Worm (Caenorhabditis elegans) whole organism, L1 larva: Measurements from ENCODE around the gene F59A6.10.

Source experiments
- Y116A8C.19 ChIP-seq: sonication (generic microtip); optimal IDR thresholded peaks from 2 replicates; lab custom pipeline; 2016; ENCODE audit warnings: missing compliant biosample characterization, missing genetic modification characterization, borderline replicate concordance
- ama-1 ChIP-seq: fragments of 150-350 bp; optimal IDR thresholded peaks from 2 replicates; lab custom pipeline; 2014
- blmp-1 ChIP-seq: fragments of 150-350 bp; optimal IDR thresholded peaks from 2 replicates; lab custom pipeline; 2014; ENCODE audit warnings: missing biosample characterization, missing genetic modification characterization
- ceh-82 ChIP-seq, 3 experiments: fragments of 150-350 bp in 1 of 3; sonication (generic microtip) in 2 of 3; optimal IDR thresholded peaks; 2 replicates each; lab custom pipeline; 2014 to 2017; ENCODE audit warnings: missing biosample characterization in 3 of 3, missing genetic modification characterization in 3 of 3
- ceh-90 ChIP-seq: sonication (generic microtip); optimal IDR thresholded peaks from 2 replicates; lab custom pipeline; 2016; ENCODE audit warnings: missing genetic modification characterization, missing compliant biosample characterization
- ces-1 ChIP-seq: fragments of 150-350 bp; optimal IDR thresholded peaks from 2 replicates; lab custom pipeline; 2014; ENCODE audit warnings: missing biosample characterization, missing genetic modification reagents, missing genetic modification characterization
- efl-1 ChIP-seq, 4 experiments: fragments of 150-350 bp; optimal IDR thresholded peaks in 3 of 4; peaks in 1 of 4; 1 replicate in 1 of 4; 2 replicates in 3 of 4; lab custom pipeline; 2014; ENCODE audit warnings: missing biosample characterization in 2 of 4, missing genetic modification characterization in 2 of 4, missing genetic modification reagents in 2 of 4
- egl-13 ChIP-seq: sonication (generic microtip); optimal IDR thresholded peaks from 2 replicates; lab custom pipeline; 2016; ENCODE audit warnings: missing genotype, missing genetic modification reagents, missing genetic modification characterization, missing compliant biosample characterization
- elt-2 ChIP-seq: sonication (generic microtip); optimal IDR thresholded peaks from 2 replicates; lab custom pipeline; 2016; ENCODE audit warnings: missing genetic modification characterization, mild to moderate bottlenecking, inconsistent platforms, missing compliant biosample characterization, missing genetic modification reagents
- elt-3 ChIP-seq, 6 experiments: fragments of 150-350 bp in 1 of 6; sonication (generic microtip); optimal IDR thresholded peaks; 2 replicates each; lab custom pipeline; 2017 to 2018; ENCODE audit warnings: missing biosample characterization in 6 of 6, missing genetic modification characterization in 6 of 6, inconsistent platforms in 1 of 6
- ets-5 ChIP-seq: fragments of 200-800 bp; sonication (Bioruptor generic); IDR thresholded peaks from 2 replicates; pipeline ENCODE4 v1.3.6; 2022; ENCODE audit warnings: missing genetic modification characterization, missing compliant biosample characterization
- fos-1 ChIP-seq: fragments of 150-350 bp; optimal IDR thresholded peaks from 2 replicates; lab custom pipeline; 2014; ENCODE audit warnings: missing biosample characterization, missing genetic modification characterization
- hlh-17 ChIP-seq: fragments of 200-800 bp; sonication (Bioruptor generic); optimal IDR thresholded peaks from 2 replicates; lab custom pipeline; 2018; ENCODE audit warnings: missing genetic modification characterization, mild to moderate bottlenecking, missing compliant biosample characterization, moderate library complexity, borderline replicate concordance
- hlh-4 ChIP-seq: sonication (generic microtip); optimal IDR thresholded peaks from 2 replicates; lab custom pipeline; 2016; ENCODE audit warnings: mild to moderate bottlenecking, missing genetic modification characterization, missing compliant biosample characterization
- hpl-2 ChIP-seq: fragments of 150-350 bp; optimal IDR thresholded peaks from 2 replicates; lab custom pipeline; 2014; ENCODE audit warnings: missing biosample characterization, missing genetic modification reagents, missing genetic modification characterization
- jun-1 ChIP-seq: fragments of 150-350 bp; optimal IDR thresholded peaks from 2 replicates; lab custom pipeline; 2014; ENCODE audit warnings: missing biosample characterization, missing genetic modification reagents, missing genetic modification characterization
- lin-14 ChIP-seq: fragments of 200-800 bp; sonication (Bioruptor generic); optimal IDR thresholded peaks from 2 replicates; lab custom pipeline; 2018; ENCODE audit warnings: mild to moderate bottlenecking, missing genetic modification characterization, moderate library complexity, missing compliant biosample characterization
- lin-35 ChIP-seq, 2 experiments: fragments of 150-350 bp; optimal IDR thresholded peaks; 2 replicates each; lab custom pipeline; 2014; ENCODE audit warnings: missing biosample characterization in 2 of 2, missing genetic modification characterization in 2 of 2, missing genetic modification reagents in 2 of 2
- lsy-2 ChIP-seq, 2 experiments: fragments of 150-350 bp; optimal IDR thresholded peaks; 2 replicates each; lab custom pipeline; 2014; ENCODE audit warnings: missing biosample characterization in 2 of 2, missing genetic modification characterization in 2 of 2
- mdl-1 ChIP-seq, 2 experiments: fragments of 150-350 bp; optimal IDR thresholded peaks; 2 replicates each; lab custom pipeline; 2014 to 2017; ENCODE audit warnings: missing biosample characterization in 2 of 2, missing genetic modification characterization in 2 of 2, inconsistent platforms in 1 of 2
- mep-1 ChIP-seq: fragments of 150-350 bp; optimal IDR thresholded peaks from 2 replicates; lab custom pipeline; 2014; ENCODE audit warnings: missing biosample characterization, missing genetic modification characterization
- nhr-11 ChIP-seq: fragments of 150-350 bp; optimal IDR thresholded peaks from 2 replicates; lab custom pipeline; 2014; ENCODE audit warnings: missing biosample characterization, missing genetic modification characterization
- nhr-12 ChIP-seq: sonication (generic microtip); optimal IDR thresholded peaks from 2 replicates; lab custom pipeline; 2017; ENCODE audit warnings: missing biosample characterization, missing genetic modification characterization
- nhr-20 ChIP-seq: sonication (generic microtip); optimal IDR thresholded peaks from 2 replicates; lab custom pipeline; 2016; ENCODE audit warnings: mild to moderate bottlenecking, missing genetic modification characterization, missing compliant biosample characterization
- nhr-237 ChIP-seq: fragments of 150-350 bp; optimal IDR thresholded peaks from 2 replicates; lab custom pipeline; 2014; ENCODE audit warnings: missing biosample characterization, missing genetic modification characterization
- nhr-47 ChIP-seq: sonication (generic microtip); optimal IDR thresholded peaks from 2 replicates; lab custom pipeline; 2016; ENCODE audit warnings: mild to moderate bottlenecking, missing genetic modification characterization, moderate library complexity, missing compliant biosample characterization
- nhr-71 ChIP-seq: sonication (generic microtip); optimal IDR thresholded peaks from 2 replicates; lab custom pipeline; 2016; ENCODE audit warnings: mild to moderate bottlenecking, missing genetic modification characterization, moderate library complexity, missing compliant biosample characterization
- nhr-85 ChIP-seq: sonication (generic microtip); peaks from one replicate; lab custom pipeline; 2016; ENCODE audit warnings: missing genetic modification characterization, inconsistent platforms, missing compliant biosample characterization
- nhr-90 ChIP-seq: sonication (generic microtip); optimal IDR thresholded peaks from 2 replicates; lab custom pipeline; 2016; ENCODE audit warnings: mild to moderate bottlenecking, missing genetic modification characterization, missing compliant biosample characterization; ENCODE audit not compliant: poor library complexity
- pax-3 ChIP-seq: fragments of 200-800 bp; sonication (Bioruptor generic); optimal IDR thresholded peaks from 2 replicates; lab custom pipeline; 2018; ENCODE audit warnings: mild to moderate bottlenecking, missing genetic modification characterization, moderate library complexity, missing compliant biosample characterization
- snpc-4 ChIP-seq: fragments of 150-350 bp; optimal IDR thresholded peaks from 2 replicates; lab custom pipeline; 2014; ENCODE audit warnings: missing biosample characterization, missing genetic modification characterization
- snu-23 ChIP-seq: sonication (generic microtip); optimal IDR thresholded peaks from 2 replicates; lab custom pipeline; 2016; ENCODE audit warnings: missing genetic modification characterization, missing compliant biosample characterization
- tlp-1 ChIP-seq: fragments of 150-350 bp; optimal IDR thresholded peaks from 2 replicates; lab custom pipeline; 2014; ENCODE audit warnings: missing biosample characterization, missing genetic modification characterization
- unc-130 ChIP-seq: fragments of 150-350 bp; optimal IDR thresholded peaks from 2 replicates; lab custom pipeline; 2017; ENCODE audit warnings: missing biosample characterization, missing genetic modification characterization, inconsistent platforms
- xbp-1 ChIP-seq: sonication (generic microtip); optimal IDR thresholded peaks from 2 replicates; lab custom pipeline; 2016; ENCODE audit warnings: missing genetic modification characterization, missing compliant biosample characterization
- zip-4 ChIP-seq: fragments of 200-800 bp; sonication (Bioruptor generic); optimal IDR thresholded peaks from 2 replicates; lab custom pipeline; 2018; ENCODE audit warnings: mild to moderate bottlenecking, missing genetic modification characterization, moderate library complexity, missing compliant biosample characterization

F59A6.10 gene

DNA sequence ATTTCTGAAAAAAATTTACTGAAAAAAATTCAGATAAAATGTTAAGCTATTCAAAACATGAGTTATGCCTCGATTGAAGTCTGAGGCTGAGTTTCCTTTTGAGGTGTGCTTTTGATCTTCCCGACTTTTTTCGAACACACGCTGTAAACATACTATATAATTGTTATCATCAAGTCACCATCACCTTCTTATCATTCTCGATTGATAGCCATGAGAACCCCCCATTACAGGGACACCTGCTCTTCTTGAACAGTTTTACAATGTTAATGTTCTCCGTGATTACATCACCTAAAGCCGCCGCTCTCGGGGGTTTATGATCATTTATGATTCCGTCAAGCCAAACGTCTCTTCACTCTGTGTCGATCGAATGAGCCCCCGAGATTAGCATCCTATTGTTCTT is 19.6 kb upstream of the F59A6.10 start:
- no peak for TF ChIP-seq elt-3 (tag; optimal IDR thresholded peaks at IDR 0.05; lab: Kevin White, UChicago)
- no peak for TF ChIP-seq lsy-2 (tag; optimal IDR thresholded peaks at IDR 0.05; lab: Kevin White, UChicago)
- TF ChIP-seq ceh-82 (tag; optimal IDR thresholded peaks at IDR 0.05; lab: Kevin White, UChicago): no peak
- no peak for TF ChIP-seq lin-35 (GFP tag; optimal IDR thresholded peaks at IDR 0.05; lab: Kevin White, UChicago)
- no peak for TF ChIP-seq efl-1 (optimal IDR thresholded peaks at IDR 0.05; lab: Kevin White, UChicago)
- peak in 1 of 2 experiments; percentile 29 for TF ChIP-seq efl-1 (GFP tag; optimal IDR thresholded peaks at IDR 0.05 in 1 of 2; lab: Kevin White, UChicago)

ce11 chrII:4985961-4986503 is 17.7 kb upstream of the F59A6.10 start:
- TF ChIP-seq zip-4 (no peak), lin-14 (GFP tag; lab: Kevin White, UChicago) (peak; percentile 22), hlh-17 (no peak), ets-5 (GFP tag; lab: Robert Waterston, UW) (no peak), nhr-85 (tag; lab: Kevin White, UChicago) (peak; percentile 68), nhr-20 (peak; percentile 34), ceh-82 (tag; optimal IDR thresholded peaks at IDR 0.05; lab: Kevin White, UChicago) (no peak), lin-35 (GFP tag; optimal IDR thresholded peaks at IDR 0.05; lab: Kevin White, UChicago) (peak in 1 of 2 experiments; percentile 55), fos-1 (tag; lab: Kevin White, UChicago) (no peak), nhr-71 (tag; lab: Kevin White, UChicago) (peak; percentile 20), blmp-1 (tag; lab: Kevin White, UChicago) (peak; percentile 33), jun-1 (tag; lab: Kevin White, UChicago) (no peak), snu-23 (GFP tag; lab: Kevin White, UChicago) (peak; percentile 3), nhr-90 (tag; lab: Kevin White, UChicago) (no peak), ceh-90 (no peak), Y116A8C.19 (tag; lab: Kevin White, UChicago) (no peak), elt-3 (tag; optimal IDR thresholded peaks at IDR 0.05; lab: Kevin White, UChicago) (peak in 1 of 6 experiments; percentile 25)

- no peak for TF ChIP-seq elt-2 (tag; lab: Kevin White, UChicago)
- TF ChIP-seq ceh-90: no peak
- TF ChIP-seq nhr-12: no peak
- no peak for TF ChIP-seq ama-1 (lab: Kevin White, UChicago)
- TF ChIP-seq hpl-2 (GFP tag; lab: Kevin White, UChicago): no peak
- TF ChIP-seq mep-1 (tag; lab: Kevin White, UChicago): no peak
- no peak for TF ChIP-seq mdl-1 (tag; optimal IDR thresholded peaks at IDR 0.05; lab: Kevin White, UChicago)
- TF ChIP-seq nhr-90 (tag; lab: Kevin White, UChicago): no peak
- TF ChIP-seq tlp-1: no peak
- TF ChIP-seq, all 84 proteins: peak for 0
Measured at ce11 chrII:4986664-4987063, 17.1 kb upstream of the F59A6.10 start.

DNA sequence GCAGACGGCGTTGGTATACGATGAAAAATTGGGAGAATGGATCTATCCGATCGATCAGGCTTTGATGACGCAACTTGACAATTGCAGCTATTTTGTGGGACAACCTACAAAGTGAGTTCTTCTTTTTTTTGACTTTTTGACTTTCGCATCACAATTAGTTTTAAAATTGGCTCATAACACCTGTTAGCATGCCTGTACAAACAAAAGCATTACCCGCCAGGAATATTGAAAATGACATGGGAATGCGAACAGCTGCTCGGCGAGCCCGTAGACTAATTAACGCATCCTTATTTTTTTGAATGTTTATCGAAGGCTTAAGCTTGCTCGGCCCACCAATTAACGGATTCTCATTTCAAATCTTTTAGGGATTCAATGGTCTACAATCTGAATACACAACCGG is 16.5 kb upstream of the F59A6.10 start:
- TF ChIP-seq snpc-4 (tag; lab: Kevin White, UChicago): no peak
- no peak for TF ChIP-seq hlh-4 (tag; lab: Kevin White, UChicago)
- TF ChIP-seq egl-13 (tag; lab: Kevin White, UChicago): no peak
- TF ChIP-seq xbp-1 (tag; lab: Kevin White, UChicago): no peak
- TF ChIP-seq pax-3: no peak
- no peak for TF ChIP-seq zip-4
- TF ChIP-seq nhr-237: no peak
- no peak for TF ChIP-seq lsy-2 (tag; optimal IDR thresholded peaks at IDR 0.05; lab: Kevin White, UChicago)
- TF ChIP-seq, all 84 proteins: peak for 0

DNA sequence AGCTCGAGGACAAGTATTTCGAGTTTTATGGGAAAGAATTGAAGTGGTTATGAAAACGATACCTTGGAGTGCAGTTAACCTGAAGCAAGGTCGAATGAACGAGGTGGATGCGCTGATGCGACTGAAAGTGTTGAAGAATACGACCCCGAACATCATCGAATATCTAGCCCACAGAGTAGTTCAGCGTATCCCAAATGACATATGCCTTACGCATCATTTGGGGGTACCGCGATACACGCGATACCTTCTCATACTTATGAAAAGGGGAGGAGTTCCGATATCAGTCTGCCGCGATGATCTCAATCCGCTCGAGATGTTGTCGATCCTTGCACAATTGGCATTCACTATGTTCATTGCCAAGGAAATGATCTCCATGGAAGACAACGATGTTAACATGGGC is 14.0 kb upstream of the F59A6.10 start, which contains the start of gene T27F7.12:
Gene T27F7.12, plus strand, starts transcription at position 301 of the 400 bp plus-strand sequence.
- no peak for TF ChIP-seq unc-130 (tag; lab: Kevin White, UChicago)
- no peak for TF ChIP-seq ces-1
- TF ChIP-seq mep-1 (tag; lab: Kevin White, UChicago): no peak
- TF ChIP-seq lsy-2 (tag; optimal IDR thresholded peaks at IDR 0.05; lab: Kevin White, UChicago): no peak
- no peak for TF ChIP-seq snu-23 (GFP tag; lab: Kevin White, UChicago)
- TF ChIP-seq nhr-11 (tag; lab: Kevin White, UChicago): no peak
- no peak for TF ChIP-seq nhr-47 (tag; lab: Kevin White, UChicago)
- TF ChIP-seq, all 84 proteins: peak for 0
